Fruit fly (Drosophila melanogaster): ENCODE measurements around the gene CG31674.
A peak's percentile ranks its signal among the peaks of the same experiment; 100 is the strongest.

CG31674 gene

dm6 chr2L:20787271-20787791, 43.7 kb upstream of the CG31674 start, which contains the start of gene Pomp (continued):
- TF ChIP-seq Abd-B (GFP tag; optimal IDR thresholded peaks at IDR 0.05): peak; percentile 85
- 0 out of 2 replicates have a peak, but pooled peaks have one; percentile 35 for TF ChIP-seq nerfin-2 (GFP tag; IDR thresholded peaks at IDR 0.05; ENCODE audit: partially characterized antibody)
- peak; percentile 90 for TF ChIP-seq CG2678 (tag; optimal IDR thresholded peaks at IDR 0.05)
- peak; percentile 84 for TF ChIP-seq CG18764 (GFP tag; optimal IDR thresholded peaks at IDR 0.05)
- peak; percentile 86 for TF ChIP-seq CG9727 (GFP tag; optimal IDR thresholded peaks at IDR 0.05)
- peak; percentile 89 for TF ChIP-seq D19A (tag; optimal IDR thresholded peaks at IDR 0.05)
- TF ChIP-seq chinmo (GFP tag; IDR thresholded peaks at IDR 0.05; ENCODE audit: partially characterized antibody): 0 out of 4 replicates have a peak, but pooled peaks have one; percentile 53
- TF ChIP-seq Oli (tag; optimal IDR thresholded peaks at IDR 0.05): peak; percentile 83
- TF ChIP-seq ac (GFP tag; optimal IDR thresholded peaks at IDR 0.05): no peak
- TF ChIP-seq Six4 (GFP tag; optimal IDR thresholded peaks at IDR 0.05): peak; percentile 80
- peak; percentile 82 for TF ChIP-seq Dek (tag; optimal IDR thresholded peaks at IDR 0.05)
- TF ChIP-seq CG34422 (GFP tag; IDR thresholded peaks at IDR 0.05): peak; percentile 68
- peak; percentile 37 for TF ChIP-seq NC2β (GFP tag; optimal IDR thresholded peaks at IDR 0.05)
- peak; percentile 45 for TF ChIP-seq CG4854 (GFP tag; optimal IDR thresholded peaks at IDR 0.05)
- TF ChIP-seq CG42726 (GFP tag; IDR thresholded peaks at IDR 0.05; ENCODE audit: partially characterized antibody): peak; percentile 55
- peak; percentile 86 for TF ChIP-seq CG5245 (GFP tag; optimal IDR thresholded peaks at IDR 0.05)
- TF ChIP-seq lilli (GFP tag; optimal IDR thresholded peaks at IDR 0.05): peak; percentile 87
- TF ChIP-seq CG31441 (GFP tag; IDR thresholded peaks at IDR 0.05): peak; percentile 93
- peak; percentile 25 for TF ChIP-seq Dad (GFP tag; optimal IDR thresholded peaks at IDR 0.05)
- peak; percentile 86 for TF ChIP-seq CG12155 (GFP tag; optimal IDR thresholded peaks at IDR 0.05)
- no peak for TF ChIP-seq Hr39 (optimal IDR thresholded peaks at IDR 0.05)
- no peak for TF ChIP-seq cad (GFP tag; optimal IDR thresholded peaks at IDR 0.05)
- TF ChIP-seq CG7271 (tag; optimal IDR thresholded peaks at IDR 0.05): no peak
- peak; percentile 66 for TF ChIP-seq Ssrp (tag; optimal IDR thresholded peaks at IDR 0.05)
- no peak for TF ChIP-seq CG12744 (GFP tag; optimal IDR thresholded peaks at IDR 0.05)
- TF ChIP-seq grn (GFP tag; optimal IDR thresholded peaks at IDR 0.05): peak; percentile 30
- no peak for TF ChIP-seq kni (GFP tag; optimal IDR thresholded peaks at IDR 0.05)
- peak; percentile 72 for TF ChIP-seq CG17802 (tag; optimal IDR thresholded peaks at IDR 0.05)
- TF ChIP-seq CG10267 (tag; optimal IDR thresholded peaks at IDR 0.05): peak; percentile 86
- TF ChIP-seq CG13894 (tag; optimal IDR thresholded peaks at IDR 0.05): peak; percentile 81
- TF ChIP-seq Max (GFP tag; optimal IDR thresholded peaks at IDR 0.05): peak; percentile 83
- peak; percentile 81 for TF ChIP-seq CHES-1-like (GFP tag; optimal IDR thresholded peaks at IDR 0.05)
- TF ChIP-seq CG8944 (GFP tag; optimal IDR thresholded peaks at IDR 0.05): peak; percentile 52
- no peak for TF ChIP-seq CG17912 (GFP tag; optimal IDR thresholded peaks at IDR 0.05)
- no peak for TF ChIP-seq vnd (GFP tag; IDR thresholded peaks at IDR 0.05; ENCODE audit: partially characterized antibody)
- peak; percentile 84 for TF ChIP-seq CG8388 (GFP tag; optimal IDR thresholded peaks at IDR 0.05)
- no peak for TF ChIP-seq repo (GFP tag; optimal IDR thresholded peaks at IDR 0.05)
- peak; percentile 93 for TF ChIP-seq gem (tag; optimal IDR thresholded peaks at IDR 0.05)
- no peak for TF ChIP-seq cg (GFP tag; optimal IDR thresholded peaks at IDR 0.05)
- peak; percentile 69; the same call in 2 of the 3 replicates for TF ChIP-seq Mrtf (GFP tag; IDR thresholded peaks at IDR 0.05)
- peak; percentile 56 for TF ChIP-seq wek (GFP tag; optimal IDR thresholded peaks at IDR 0.05)
- TF ChIP-seq Jarid2 (GFP tag; optimal IDR thresholded peaks at IDR 0.05): peak; percentile 69
- peak; percentile 85 for TF ChIP-seq CG10654 (GFP tag; optimal IDR thresholded peaks at IDR 0.05)
- TF ChIP-seq mam (GFP tag; optimal IDR thresholded peaks at IDR 0.05): peak; percentile 76
- peak; percentile 93 for TF ChIP-seq lab (GFP tag; optimal IDR thresholded peaks at IDR 0.05)
- TF ChIP-seq C15 (GFP tag; IDR thresholded peaks at IDR 0.05): peak; percentile 80; the same call in 1 of the 3 replicates
- TF ChIP-seq CG17186 (GFP tag; optimal IDR thresholded peaks at IDR 0.05): peak; percentile 60
- TF ChIP-seq Trl (optimal IDR thresholded peaks at IDR 0.05): no peak
- TF ChIP-seq Trl (GFP tag; optimal IDR thresholded peaks at IDR 0.05): peak; percentile 67
- TF ChIP-seq wor (GFP tag; IDR thresholded peaks at IDR 0.05): peak; percentile 60

All from whole organism, embryonic.